Worm (Caenorhabditis elegans): ENCODE data around the gene ttr-52.

ce11 chrIII:13370980-13371379, 33.5 kb upstream of the ttr-52 start, which contains the start of gene T03F6.9:
- TF ChIP-seq flt-1 (GFP tag; IDR thresholded peaks at IDR 0.05), result no peak
- TF ChIP-seq klf-2 (GFP tag; conservative IDR thresholded peaks at IDR 0.05), result no peak
- TF ChIP-seq med-1 (GFP tag; optimal IDR thresholded peaks at IDR 0.05; ENCODE audit: insufficient read depth), result no peak
- no peak for TF ChIP-seq ztf-29 (GFP tag; IDR thresholded peaks at IDR 0.05)
- no peak for TF ChIP-seq ztf-23 (GFP tag; IDR thresholded peaks at IDR 0.05)
- no peak for TF ChIP-seq T22C8.4 (GFP tag; IDR thresholded peaks at IDR 0.05)
- TF ChIP-seq cog-1 (tag; optimal IDR thresholded peaks at IDR 0.05), result no peak
